Fruit fly (Drosophila melanogaster) whole organism, embryonic: ENCODE data around the gene CG10710.

ENCODE experiments used
- Atf6 ChIP-seq: fragments of 200-800 bp; sonication (Bioruptor generic); IDR thresholded peaks from 2 replicates; pipeline ENCODE4 v1.3.6; 2022; ENCODE audit warnings: missing biosample characterization, missing genetic modification characterization
- C15 ChIP-seq: fragments of 200-800 bp; sonication (Bioruptor generic); IDR thresholded peaks from 3 replicates; pipeline ENCODE4 v1.3.6; 2022; ENCODE audit warnings: missing biosample characterization, missing genetic modification characterization
- CG10654 ChIP-seq: fragments of 200-800 bp; sonication (Bioruptor generic); optimal IDR thresholded peaks from 2 replicates; lab custom pipeline; 2016; ENCODE audit warnings: missing biosample characterization, missing genetic modification characterization
- CG13296 ChIP-seq: fragments of 200-800 bp; sonication (Bioruptor generic); optimal IDR thresholded peaks from 3 replicates; lab custom pipeline; 2018; ENCODE audit warnings: missing biosample characterization, mild to moderate bottlenecking, missing genetic modification characterization
- CG13894 ChIP-seq: fragments of 200-800 bp; sonication (Bioruptor generic); optimal IDR thresholded peaks from 3 replicates; lab custom pipeline; 2018; ENCODE audit warnings: missing biosample characterization, mild to moderate bottlenecking, missing genetic modification characterization, moderate library complexity
- CG14441 ChIP-seq: fragments of 200-800 bp; sonication (Bioruptor generic); IDR thresholded peaks from 2 replicates; pipeline ENCODE4 v1.3.6; 2022; ENCODE audit warnings: missing biosample characterization, missing genetic modification characterization
- CG15269 ChIP-seq: fragments of 200-800 bp; sonication (Bioruptor generic); optimal IDR thresholded peaks from 2 replicates; lab custom pipeline; 2018; ENCODE audit warnings: missing biosample characterization, mild to moderate bottlenecking, missing genetic modification characterization, moderate library complexity
- CG17361 ChIP-seq: fragments of 200-800 bp; sonication (Bioruptor generic); IDR thresholded peaks from 3 replicates; pipeline ENCODE4 v1.3.6; 2022; ENCODE audit warnings: missing biosample characterization, missing genetic modification characterization
- CG18619 ChIP-seq: fragments of 200-800 bp; sonication (Bioruptor generic); optimal IDR thresholded peaks from 3 replicates; lab custom pipeline; 2017; ENCODE audit warnings: missing biosample characterization, mild to moderate bottlenecking, missing genetic modification characterization
- CG2199 ChIP-seq: fragments of 200-800 bp; sonication (Bioruptor generic); IDR thresholded peaks from 3 replicates; pipeline ENCODE4 v1.3.6; 2022; ENCODE audit warnings: missing biosample characterization, missing genetic modification characterization
- CG2889 ChIP-seq: fragments of 200-800 bp; sonication (Bioruptor generic); IDR thresholded peaks from 3 replicates; pipeline ENCODE4 v1.3.6; 2022; ENCODE audit warnings: missing biosample characterization, missing genetic modification characterization
- CG31388 ChIP-seq: fragments of 200-800 bp; sonication (Bioruptor generic); optimal IDR thresholded peaks from 2 replicates; lab custom pipeline; 2016; ENCODE audit warnings: missing biosample characterization, missing genetic modification characterization
- CG31441 ChIP-seq: fragments of 200-800 bp; sonication (Bioruptor generic); IDR thresholded peaks from 2 replicates; pipeline ENCODE4 v1.3.6; 2022; ENCODE audit warnings: missing biosample characterization, missing genetic modification characterization
- CG32532 ChIP-seq: fragments of 200-800 bp; sonication (Bioruptor generic); IDR thresholded peaks from 2 replicates; pipeline ENCODE4 v1.3.6; 2022; ENCODE audit warnings: missing biosample characterization, missing genetic modification characterization
- CG43689 ChIP-seq: fragments of 200-800 bp; sonication (Bioruptor generic); IDR thresholded peaks from 2 replicates; pipeline ENCODE4 v1.3.6; 2022; ENCODE audit warnings: missing biosample characterization, missing genetic modification characterization
- CG4404 ChIP-seq: fragments of 200-800 bp; sonication (Bioruptor generic); IDR thresholded peaks from 2 replicates; pipeline ENCODE4 v1.3.6; 2022; ENCODE audit warnings: missing biosample characterization, missing genetic modification characterization
- CG4424 ChIP-seq: fragments of 200-800 bp; sonication (Bioruptor generic); optimal IDR thresholded peaks from 3 replicates; lab custom pipeline; 2016; ENCODE audit warnings: missing biosample characterization, missing genetic modification characterization
- CG8089 ChIP-seq: fragments of 200-800 bp; sonication (Bioruptor generic); optimal IDR thresholded peaks from 3 replicates; lab custom pipeline; 2016; ENCODE audit warnings: missing biosample characterization, missing genetic modification characterization
- CG8944 ChIP-seq: fragments of 200-800 bp; sonication (Bioruptor generic); optimal IDR thresholded peaks from 3 replicates; lab custom pipeline; 2016; ENCODE audit warnings: missing biosample characterization, missing genetic modification characterization
- CG9437 ChIP-seq: fragments of 200-800 bp; sonication (Bioruptor generic); optimal IDR thresholded peaks from 2 replicates; lab custom pipeline; 2018; ENCODE audit warnings: missing biosample characterization, mild to moderate bottlenecking, missing genetic modification characterization
- CG9932 ChIP-seq: fragments of 200-800 bp; sonication (Bioruptor generic); IDR thresholded peaks from 2 replicates; pipeline ENCODE4 v1.3.6; 2022; ENCODE audit warnings: missing biosample characterization, missing genetic modification characterization
- Dbx ChIP-seq: fragments of 200-800 bp; sonication (Bioruptor generic); IDR thresholded peaks from 3 replicates; pipeline ENCODE4 v1.3.6; 2022; ENCODE audit warnings: missing biosample characterization, missing genetic modification characterization
- Hmx ChIP-seq: fragments of 200-800 bp; sonication (Bioruptor generic); optimal IDR thresholded peaks from 2 replicates; lab custom pipeline; 2016; ENCODE audit warnings: missing biosample characterization, missing genetic modification characterization
- Hr51 ChIP-seq, 2 experiments: fragments of 200-800 bp; sonication (Bioruptor generic); optimal IDR thresholded peaks; 2 replicates in 1 of 2; 3 replicates in 1 of 2; lab custom pipeline; 2016 to 2018; ENCODE audit warnings: missing biosample characterization in 2 of 2, missing genetic modification characterization in 2 of 2, mild to moderate bottlenecking in 1 of 2, moderate library complexity in 1 of 2
- Meics ChIP-seq: fragments of 200-800 bp; sonication (Bioruptor generic); optimal IDR thresholded peaks from 2 replicates; lab custom pipeline; 2017; ENCODE audit warnings: missing biosample characterization, mild to moderate bottlenecking, missing genetic modification characterization
- Myb ChIP-seq: fragments of 200-800 bp; sonication (Bioruptor generic); optimal IDR thresholded peaks from 2 replicates; lab custom pipeline; 2016; ENCODE audit warnings: missing biosample characterization, missing genetic modification characterization
- Neu2 ChIP-seq: fragments of 200-800 bp; sonication (Bioruptor generic); optimal IDR thresholded peaks from 3 replicates; lab custom pipeline; 2016; ENCODE audit warnings: missing biosample characterization, missing genetic modification characterization, borderline replicate concordance
- Nf-YC ChIP-seq: fragments of 200-800 bp; optimal IDR thresholded peaks from 3 replicates; lab custom pipeline; 2019; ENCODE audit warnings: missing biosample characterization, mild to moderate bottlenecking, missing genetic modification characterization, moderate library complexity
- Oli ChIP-seq: fragments of 200-800 bp; sonication (Bioruptor generic); optimal IDR thresholded peaks from 2 replicates; lab custom pipeline; 2018; ENCODE audit warnings: missing biosample characterization, mild to moderate bottlenecking, missing genetic modification characterization, moderate library complexity
- Pdp1 ChIP-seq, 2 experiments: fragments of 200-800 bp; sonication (Bioruptor generic); optimal IDR thresholded peaks; 3 replicates each; lab custom pipeline; 2016; ENCODE audit warnings: missing biosample characterization in 2 of 2, missing genetic modification characterization in 2 of 2, mild to moderate bottlenecking in 1 of 2, moderate library complexity in 1 of 2
- Six4 ChIP-seq: fragments of 200-800 bp; sonication (Bioruptor generic); optimal IDR thresholded peaks from 2 replicates; lab custom pipeline; 2016; ENCODE audit warnings: missing biosample characterization, missing genetic modification characterization
- Ssrp ChIP-seq: fragments of 200-800 bp; sonication (Bioruptor generic); optimal IDR thresholded peaks from 2 replicates; lab custom pipeline; 2018; ENCODE audit warnings: missing biosample characterization, mild to moderate bottlenecking, missing genetic modification characterization, moderate library complexity
- Xbp1 ChIP-seq: fragments of 200-800 bp; sonication (Bioruptor generic); optimal IDR thresholded peaks from 3 replicates; lab custom pipeline; 2016; ENCODE audit warnings: missing biosample characterization, mild to moderate bottlenecking, missing genetic modification characterization
- dati ChIP-seq: fragments of 200-800 bp; sonication (Bioruptor generic); IDR thresholded peaks from 2 replicates; pipeline ENCODE4 v1.3.6; 2022; ENCODE audit warnings: missing biosample characterization, missing genetic modification characterization
- gce ChIP-seq: fragments of 200-800 bp; sonication (Bioruptor generic); IDR thresholded peaks from 3 replicates; pipeline ENCODE4 v1.3.6; 2022; ENCODE audit warnings: missing biosample characterization, missing genetic modification characterization
- gcm ChIP-seq: fragments of 200-800 bp; sonication (Bioruptor generic); optimal IDR thresholded peaks from 2 replicates; lab custom pipeline; 2019; ENCODE audit warnings: missing biosample characterization, mild to moderate bottlenecking, missing genetic modification characterization, moderate library complexity
- her ChIP-seq: fragments of 200-800 bp; sonication (Bioruptor generic); optimal IDR thresholded peaks from 2 replicates; lab custom pipeline; 2016; ENCODE audit warnings: missing biosample characterization, missing genetic modification characterization
- kni ChIP-seq: fragments of 200-800 bp; sonication (Bioruptor generic); optimal IDR thresholded peaks from 3 replicates; lab custom pipeline; 2017; ENCODE audit warnings: mild to moderate bottlenecking, missing biosample characterization, missing genetic modification reagents, missing genetic modification characterization
- lola ChIP-seq, 3 experiments: fragments of >200 bp in 2 of 3; fragments of 200-800 bp in 1 of 3; sonication (Bioruptor generic) in 1 of 3; optimal IDR thresholded peaks; 2 replicates each; lab custom pipeline; 2017 to 2019; ENCODE audit warnings: missing biosample characterization in 3 of 3, missing genetic modification characterization in 3 of 3, mild to moderate bottlenecking in 1 of 3, moderate library complexity in 1 of 3
- maf-S ChIP-seq: fragments of 200-800 bp; sonication (Bioruptor generic); optimal IDR thresholded peaks from 2 replicates; lab custom pipeline; 2016; ENCODE audit warnings: missing biosample characterization, missing genetic modification characterization
- otp ChIP-seq: fragments of 200-800 bp; sonication (Bioruptor generic); IDR thresholded peaks from 3 replicates; pipeline ENCODE4, ENCODE4 v1.3.6; 2022; ENCODE audit warnings: missing biosample characterization, missing genetic modification characterization
- p53 ChIP-seq: fragments of 200-800 bp; sonication (Bioruptor generic); optimal IDR thresholded peaks from 2 replicates; lab custom pipeline; 2016; ENCODE audit warnings: missing biosample characterization, missing genetic modification characterization
- psq ChIP-seq: fragments of 200-800 bp; sonication (Bioruptor generic); optimal IDR thresholded peaks from 2 replicates; lab custom pipeline; 2017; ENCODE audit warnings: missing biosample characterization, missing genetic modification characterization
- row ChIP-seq: fragments of 200-800 bp; sonication (Bioruptor generic); IDR thresholded peaks from 3 replicates; pipeline ENCODE4 v1.3.6; 2022; ENCODE audit warnings: missing biosample characterization, missing genetic modification characterization
- scrt ChIP-seq: fragments of 200-800 bp; sonication (Bioruptor generic); optimal IDR thresholded peaks from 2 replicates; lab custom pipeline; 2018; ENCODE audit warnings: missing biosample characterization, mild to moderate bottlenecking, missing genetic modification characterization, moderate library complexity
- seq ChIP-seq: fragments of 200-800 bp; sonication (Bioruptor generic); IDR thresholded peaks from 2 replicates; pipeline ENCODE4 v1.3.6; 2022; ENCODE audit warnings: missing biosample characterization, missing genetic modification characterization
- sna ChIP-seq: fragments of 200-800 bp; sonication (Bioruptor generic); IDR thresholded peaks from 2 replicates; pipeline ENCODE4 v1.3.6; 2022; ENCODE audit warnings: missing biosample characterization, missing genetic modification characterization; ENCODE audit not compliant: partially characterized antibody
- unpg ChIP-seq: fragments of 200-800 bp; sonication (Bioruptor generic); optimal IDR thresholded peaks from 3 replicates; lab custom pipeline; 2018; ENCODE audit warnings: missing biosample characterization, mild to moderate bottlenecking, missing genetic modification characterization, moderate library complexity
- zfh2 ChIP-seq: fragments of 200-800 bp; sonication (Bioruptor generic); optimal IDR thresholded peaks from 2 replicates; lab custom pipeline; 2016; ENCODE audit warnings: missing biosample characterization, missing genetic modification characterization

Gene CG10710

dm6 chr3L:13479609-13480240 is 39.7 kb downstream of the CG10710 start (continued):
- no peak for TF ChIP-seq sna
- no peak for TF ChIP-seq CG4404 (GFP tag; lab: Robert Waterston, UW)
- 0 out of 3 replicates have a peak, but pooled peaks have one; percentile 69 for TF ChIP-seq CG2199 (GFP tag; lab: Robert Waterston, UW)
- TF ChIP-seq CG15269 (tag; lab: Kevin White, UChicago) = peak; percentile 64
- TF ChIP-seq kni (GFP tag; lab: Kevin White, UChicago) = no peak
- TF ChIP-seq CG32532 (GFP tag; lab: Robert Waterston, UW) = peak; percentile 52; the same call in 1 of the 2 replicates
- no peak for TF ChIP-seq p53 (GFP tag; lab: Kevin White, UChicago)
- peak; percentile 20 for TF ChIP-seq CG9437 (GFP tag; lab: Kevin White, UChicago)
- peak; percentile 35 for TF ChIP-seq zfh2 (GFP tag; lab: Kevin White, UChicago)
- TF ChIP-seq unpg (GFP tag; lab: Kevin White, UChicago) = peak; percentile 31
- no peak for TF ChIP-seq gcm (GFP tag; lab: Kevin White, UChicago)
- TF ChIP-seq CG31441 (GFP tag; lab: Robert Waterston, UW) = peak; percentile 60; the same call in 1 of the 2 replicates
- TF ChIP-seq Xbp1 (GFP tag; lab: Kevin White, UChicago) = peak; percentile 51
- 0 out of 3 replicates have a peak, but pooled peaks have one; percentile 23 for TF ChIP-seq Dbx
- peak; percentile 25 to 84 for TF ChIP-seq Pdp1 (GFP tag; optimal IDR thresholded peaks at IDR 0.05; lab: Kevin White, UChicago)
- 0 out of 3 replicates have a peak, but pooled peaks have one; percentile 12 for TF ChIP-seq CG2889 (GFP tag; lab: Robert Waterston, UW)
- TF ChIP-seq otp (GFP tag; lab: Robert Waterston, UW) = 0 out of 3 replicates have a peak, but pooled peaks have one; percentile 25
- TF ChIP-seq Hmx = no peak
- peak; percentile 65 for TF ChIP-seq row (GFP tag; lab: Robert Waterston, UW)
- TF ChIP-seq CG9932 (GFP tag; lab: Robert Waterston, UW) = peak; percentile 39; the same call in 1 of the 2 replicates
- peak; percentile 37 for TF ChIP-seq CG4424 (GFP tag; lab: Kevin White, UChicago)
- TF ChIP-seq gce = no peak
- no peak for TF ChIP-seq CG43689 (GFP tag; lab: Robert Waterston, UW)
- TF ChIP-seq CG8089 (GFP tag; lab: Kevin White, UChicago) = no peak
- no peak for TF ChIP-seq Six4 (GFP tag; lab: Kevin White, UChicago)
- TF ChIP-seq CG10654 (GFP tag; lab: Kevin White, UChicago) = peak; percentile 46
- TF ChIP-seq CG14441 (GFP tag; lab: Robert Waterston, UW) = peak; percentile 56
- no peak for TF ChIP-seq lola (GFP tag; optimal IDR thresholded peaks at IDR 0.05; lab: Kevin White, UChicago)
- TF ChIP-seq Nf-YC = peak; percentile 57
- no peak for TF ChIP-seq C15 (GFP tag; lab: Robert Waterston, UW)
- peak; percentile 60 for TF ChIP-seq CG13894 (tag; lab: Kevin White, UChicago)
- TF ChIP-seq CG17361 (GFP tag; lab: Robert Waterston, UW) = peak; percentile 67; the same call in 2 of the 3 replicates
- peak; percentile 8 for TF ChIP-seq CG8944 (GFP tag; lab: Kevin White, UChicago)
- peak; percentile 60 for TF ChIP-seq CG18619
- peak; percentile 51 for TF ChIP-seq scrt (GFP tag; lab: Kevin White, UChicago)
- peak; percentile 20 for TF ChIP-seq Ssrp (tag; lab: Kevin White, UChicago)
- TF ChIP-seq Myb (GFP tag; lab: Kevin White, UChicago) = peak; percentile 17
- peak in 1 of 2 experiments; percentile 69 for TF ChIP-seq Hr51 (GFP tag; optimal IDR thresholded peaks at IDR 0.05; lab: Kevin White, UChicago)
- TF ChIP-seq seq (GFP tag; lab: Robert Waterston, UW) = peak; percentile 13; the same call in 1 of the 2 replicates
- no peak for TF ChIP-seq dati (GFP tag; lab: Robert Waterston, UW)
- TF ChIP-seq Atf6 = peak; percentile 33; the same call in 1 of the 2 replicates
- TF ChIP-seq her (GFP tag; lab: Kevin White, UChicago) = peak; percentile 31
- TF ChIP-seq Meics (GFP tag; lab: Kevin White, UChicago) = peak; percentile 81
- peak; percentile 5 for TF ChIP-seq psq (GFP tag; lab: Kevin White, UChicago)
- TF ChIP-seq CG13296 (GFP tag; lab: Kevin White, UChicago) = peak; percentile 54
- TF ChIP-seq maf-S = no peak
- no peak for TF ChIP-seq Neu2 (GFP tag; lab: Kevin White, UChicago)
- TF ChIP-seq CG31388 = no peak
- TF ChIP-seq Oli (tag; lab: Kevin White, UChicago) = peak; percentile 63
